Worm (Caenorhabditis elegans): ENCODE measurements around the gene pax-3.

DNA sequence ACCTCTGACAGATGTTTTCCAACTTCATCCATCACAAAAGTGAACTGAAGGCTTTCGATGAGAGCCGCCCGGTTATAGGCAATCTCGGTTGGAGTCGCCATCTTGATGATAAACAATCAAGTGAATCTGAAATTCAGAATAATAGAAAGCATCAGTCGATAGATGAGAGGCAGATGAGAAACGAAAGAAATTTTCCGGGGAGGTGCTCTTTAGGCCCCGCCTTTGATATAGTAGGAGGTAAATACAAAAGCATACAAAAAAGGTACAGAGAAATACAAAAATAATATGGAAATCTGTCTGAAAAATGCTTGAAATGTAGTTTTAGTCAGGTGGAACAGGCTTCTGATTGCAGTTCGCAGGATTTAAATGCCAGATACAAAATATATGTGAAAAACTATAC is 36.3 kb downstream of the pax-3 start, which contains the start of gene srd-1:
- TF ChIP-seq ama-1 (optimal IDR thresholded peaks at IDR 0.05) (no peak), ceh-18 (tag; optimal IDR thresholded peaks at IDR 0.05) (no peak)
